Worm (Caenorhabditis elegans): Measurements from ENCODE around the gene mtre-1.

ce11 chrII:8058769-8059168, 8.4 kb upstream of the mtre-1 start, which contains the start of gene T05H10.8:
- TF ChIP-seq aly-2 (tag; optimal IDR thresholded peaks at IDR 0.05) (no peak), egl-27 (tag; optimal IDR thresholded peaks at IDR 0.05) (no peak), skn-1 (tag; optimal IDR thresholded peaks at IDR 0.05) (no peak), lsy-2 (tag; optimal IDR thresholded peaks at IDR 0.05) (no peak), F13H6.1 (tag; optimal IDR thresholded peaks at IDR 0.05) (no peak), ztf-4 (tag; optimal IDR thresholded peaks at IDR 0.05) (no peak), lin-39 (tag; optimal IDR thresholded peaks at IDR 0.05) (no peak)

All from whole organism, L2 larva.